Worm (Caenorhabditis elegans) whole organism, midembryonic: ENCODE data around the gene T02D1.4.

Experiments used
- flt-1 ChIP-seq: fragments of 200-800 bp; sonication (Bioruptor generic); IDR thresholded peaks from 2 replicates; pipeline ENCODE4 v1.3.6; 2022; ENCODE audit warnings: missing genetic modification characterization, missing compliant biosample characterization
- ref-1 ChIP-seq: fragments of 200-800 bp; sonication (Bioruptor generic); conservative IDR thresholded peaks from 2 replicates; pipeline ENCODE4 v1.3.6; 2022; ENCODE audit warnings: missing genetic modification reagents, missing genetic modification characterization, missing compliant biosample characterization

ce11 chrIV:17376127-17376526 lies 23.4 kb upstream of the T02D1.4 start, which contains the start of gene haf-1:
- TF ChIP-seq flt-1 = no peak
- TF ChIP-seq ref-1 (GFP tag; lab: Robert Waterston, UW) = no peak
